Worm (Caenorhabditis elegans): ENCODE data around the gene tag-273.

The tag-273 gene

DNA sequence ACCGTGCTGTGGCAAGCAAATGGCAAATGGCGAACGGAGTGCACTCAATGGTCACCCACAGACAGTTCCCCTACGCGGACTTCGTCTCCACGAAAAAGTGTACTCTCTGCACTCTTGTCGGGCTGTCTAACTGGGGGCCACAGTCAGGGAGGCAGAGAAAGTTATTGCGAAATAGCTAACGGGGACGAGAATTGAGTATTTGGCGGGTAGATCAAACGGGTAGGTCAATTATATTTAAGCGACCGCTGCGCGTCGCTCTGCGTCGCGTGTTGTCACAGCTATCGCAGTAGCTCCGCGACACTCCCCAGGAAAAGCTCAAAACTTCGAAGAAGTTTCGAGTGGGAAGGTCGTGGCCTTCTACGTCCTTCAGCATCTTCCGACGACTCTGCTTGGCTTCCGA lies 27.4 kb upstream of the tag-273 start:
- TF ChIP-seq elt-1 (tag; optimal IDR thresholded peaks at IDR 0.05), result no peak
- no peak for TF ChIP-seq nhr-25 (tag; optimal IDR thresholded peaks at IDR 0.05)
- no peak for TF ChIP-seq sea-2 (GFP tag; optimal IDR thresholded peaks at IDR 0.05)
- no peak for TF ChIP-seq nhr-11 (tag; optimal IDR thresholded peaks at IDR 0.05)
- TF ChIP-seq aly-2 (tag; optimal IDR thresholded peaks at IDR 0.05), result no peak
- no peak for TF ChIP-seq nhr-77 (tag; optimal IDR thresholded peaks at IDR 0.05)
- no peak for TF ChIP-seq ceh-28 (tag; optimal IDR thresholded peaks at IDR 0.05)

DNA sequence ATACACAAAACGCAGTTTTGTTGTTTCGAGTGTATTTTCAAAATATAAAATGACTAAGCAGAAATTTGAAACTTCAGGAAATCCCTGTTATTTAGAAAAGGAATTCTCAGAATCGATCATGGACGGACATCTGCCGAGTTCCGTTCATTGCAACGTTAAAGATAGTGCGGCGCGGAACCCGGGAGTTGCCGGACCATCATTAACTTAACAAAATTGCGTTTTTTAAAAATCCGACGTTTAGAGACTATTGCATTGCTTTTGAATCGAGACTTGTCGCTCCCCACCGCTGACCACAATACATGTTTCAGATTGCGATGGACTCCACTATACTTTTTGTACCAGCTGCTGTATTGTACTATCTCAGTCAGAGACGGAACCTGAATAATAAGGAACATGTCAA lies 25.1 kb upstream of the tag-273 start:
- TF ChIP-seq nhr-237 (tag; optimal IDR thresholded peaks at IDR 0.05) (no peak), fkh-10 (GFP tag; optimal IDR thresholded peaks at IDR 0.05) (no peak)

DNA sequence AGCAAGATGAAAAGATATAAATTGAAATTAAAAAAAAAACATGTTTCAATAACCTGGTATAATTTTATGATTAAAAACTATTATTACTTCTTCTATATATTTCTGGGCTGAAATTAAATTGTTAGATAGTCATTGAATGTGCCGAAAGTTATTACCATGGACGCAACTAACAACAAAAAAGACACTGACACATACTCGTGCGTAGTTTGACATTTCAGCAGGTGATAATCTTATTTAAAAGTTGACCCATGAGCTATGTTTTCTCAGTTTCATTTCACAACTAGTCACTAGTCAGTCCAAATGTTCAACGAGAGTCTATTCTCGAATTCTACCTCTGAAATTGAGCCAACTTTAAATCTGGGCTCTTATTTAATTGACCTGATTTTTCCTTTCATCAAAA lies 23.8 kb upstream of the tag-273 start, which contains the start of gene T27E7.3:
T27E7.3 (plus strand) TSS at position 301 of the 400 bp plus-strand sequence.
- TF ChIP-seq nfya-1 (tag; optimal IDR thresholded peaks at IDR 0.05; ENCODE audit: insufficient read depth), result no peak
- no peak for TF ChIP-seq mml-1 (tag; optimal IDR thresholded peaks at IDR 0.05)
- no peak for TF ChIP-seq egl-27 (tag; optimal IDR thresholded peaks at IDR 0.05)
- TF ChIP-seq ztf-11 (tag; optimal IDR thresholded peaks at IDR 0.05), result no peak
- no peak for TF ChIP-seq nhr-23 (tag; optimal IDR thresholded peaks at IDR 0.05)
- no peak for TF ChIP-seq hmg-11 (tag; optimal IDR thresholded peaks at IDR 0.05)
- TF ChIP-seq nhr-12 (tag; optimal IDR thresholded peaks at IDR 0.05), result no peak

DNA sequence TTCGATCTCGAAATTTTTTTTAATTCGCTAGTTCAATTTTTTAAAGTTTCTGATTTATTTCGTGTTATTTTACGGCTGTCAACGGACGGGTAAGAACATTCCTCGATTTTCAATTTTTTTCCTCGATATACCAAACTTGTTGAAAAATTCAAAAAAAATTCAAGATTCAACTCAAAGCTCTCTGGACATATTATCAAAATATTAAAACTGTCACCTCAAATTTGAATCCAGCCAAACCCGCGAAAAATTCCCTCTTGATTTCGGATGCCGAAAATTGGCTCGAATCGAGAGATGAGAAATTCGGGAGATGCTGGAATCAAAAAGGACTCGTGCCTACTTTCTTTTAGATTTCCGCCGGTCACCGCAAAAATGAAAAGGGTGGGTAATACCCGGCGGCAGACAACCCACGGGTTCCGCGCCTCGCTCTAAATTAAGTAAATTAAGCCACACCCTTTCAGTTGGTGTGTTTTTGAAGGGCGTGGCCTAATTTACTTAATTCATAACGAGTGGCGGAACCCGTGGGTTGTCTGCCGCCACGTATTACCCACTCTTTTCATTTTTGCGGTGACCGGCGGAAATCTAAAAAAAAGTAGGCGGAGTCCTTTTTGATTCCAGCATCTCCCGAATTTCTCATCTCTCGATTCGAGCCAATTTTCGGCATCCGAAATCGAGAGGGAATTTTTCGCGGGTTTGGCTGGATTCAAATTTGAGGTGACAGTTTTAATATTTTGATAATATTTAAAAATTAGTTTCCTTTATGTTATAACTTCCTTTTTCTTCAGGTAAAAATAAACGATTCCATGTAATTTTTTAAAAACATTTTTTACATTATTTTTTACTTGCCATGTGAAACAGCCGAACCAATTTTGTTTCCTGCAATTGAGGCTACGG lies 20.6 kb upstream of the tag-273 start:
- peak; percentile 53 for TF ChIP-seq snpc-4 (tag; optimal IDR thresholded peaks at IDR 0.05)

DNA sequence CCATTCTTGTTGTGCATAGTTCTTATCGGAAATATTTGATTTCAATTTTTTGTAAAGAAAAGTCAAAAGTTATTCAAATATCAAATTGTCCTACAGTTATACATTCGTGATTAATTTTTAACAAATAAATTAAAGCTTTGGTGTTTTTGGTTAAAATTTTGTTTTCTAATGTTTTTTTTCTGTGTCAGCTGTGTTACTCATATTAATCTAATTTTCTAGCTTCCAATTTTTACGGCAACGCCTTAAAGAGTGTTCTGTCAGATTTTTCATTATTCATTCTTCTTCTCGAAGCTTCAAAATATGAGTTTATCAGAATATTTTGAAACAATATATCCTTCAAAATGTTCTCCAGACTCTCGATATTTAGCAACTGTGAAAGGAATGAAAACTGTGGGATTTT lies 18.6 kb upstream of the tag-273 start, which contains the start of gene srh-63:
srh-63 (plus strand) TSS at position 301 of the 400 bp plus-strand sequence.
- TF ChIP-seq ZK546.5 (tag; optimal IDR thresholded peaks at IDR 0.05) (no peak), mml-1 (tag; optimal IDR thresholded peaks at IDR 0.05) (no peak), ceh-16 (tag; optimal IDR thresholded peaks at IDR 0.05) (no peak), elt-2 (tag; optimal IDR thresholded peaks at IDR 0.05) (no peak), egl-5 (tag; optimal IDR thresholded peaks at IDR 0.05) (no peak), sea-2 (GFP tag; optimal IDR thresholded peaks at IDR 0.05) (no peak), lin-39 (tag; optimal IDR thresholded peaks at IDR 0.05) (no peak), zag-1 (tag; optimal IDR thresholded peaks at IDR 0.05) (no peak), fos-1 (tag; optimal IDR thresholded peaks at IDR 0.05) (no peak), nhr-67 (tag; optimal IDR thresholded peaks at IDR 0.05) (no peak), ceh-28 (tag; optimal IDR thresholded peaks at IDR 0.05) (no peak)

DNA sequence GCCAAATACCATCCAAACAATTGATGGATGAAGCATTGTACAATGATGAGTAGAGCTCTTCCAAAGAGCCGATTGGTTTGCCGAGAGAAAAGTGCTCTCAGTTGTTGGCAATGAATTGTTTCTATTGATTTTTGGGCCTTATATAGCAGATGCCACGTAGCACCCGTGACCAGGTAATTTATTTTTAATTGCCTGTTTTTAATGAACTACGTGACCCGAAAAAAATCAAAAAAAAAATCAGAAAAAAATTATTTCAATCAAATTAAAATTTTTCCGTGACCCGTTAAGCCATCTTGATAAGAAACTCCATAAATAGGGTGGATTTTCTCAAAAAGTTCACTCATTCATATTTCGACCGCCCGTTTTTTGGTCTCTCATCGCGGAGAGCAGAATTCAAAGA lies 14.5 kb upstream of the tag-273 start, which contains the start of the genes Y57G11A.2 and T27E7.1:
Y57G11A.2 (minus strand) TSS at position 101 of the 400 bp plus-strand sequence.
T27E7.1 (plus strand) TSS at position 337 of the 400 bp plus-strand sequence.
- TF ChIP-seq nhr-76 (tag; optimal IDR thresholded peaks at IDR 0.05), result no peak
- no peak for TF ChIP-seq ceh-82 (tag; optimal IDR thresholded peaks at IDR 0.05)
- TF ChIP-seq nhr-23 (tag; optimal IDR thresholded peaks at IDR 0.05), result no peak
- no peak for TF ChIP-seq lin-15B (tag; optimal IDR thresholded peaks at IDR 0.05)

DNA sequence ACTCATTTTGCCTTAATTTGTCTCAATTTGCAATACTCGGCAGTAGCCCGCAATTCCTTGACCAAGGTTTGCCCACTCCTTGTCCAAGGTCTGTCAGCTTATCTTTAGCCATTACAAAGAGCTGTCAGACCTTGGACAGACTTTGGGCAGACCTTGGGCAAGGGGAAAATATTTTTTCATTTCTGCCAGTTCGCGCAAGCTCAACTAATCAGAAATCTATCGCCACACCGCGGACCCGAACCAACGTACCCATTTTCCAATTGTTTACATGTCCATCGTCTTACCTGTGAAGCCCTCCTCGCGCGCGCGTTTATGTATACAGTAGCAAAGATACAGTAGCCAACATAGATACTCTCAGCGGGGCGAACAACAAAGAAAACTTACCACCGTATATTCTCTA lies 10.2 kb upstream of the tag-273 start:
- no peak for TF ChIP-seq elt-1 (tag; optimal IDR thresholded peaks at IDR 0.05)
- TF ChIP-seq ceh-82 (tag; optimal IDR thresholded peaks at IDR 0.05), result no peak
- no peak for TF ChIP-seq skn-1 (tag; optimal IDR thresholded peaks at IDR 0.05)
- no peak for TF ChIP-seq nhr-25 (tag; optimal IDR thresholded peaks at IDR 0.05)
- TF ChIP-seq aly-2 (tag; optimal IDR thresholded peaks at IDR 0.05), result no peak
- no peak for TF ChIP-seq lsy-12 (tag; optimal IDR thresholded peaks at IDR 0.05)
- no peak for TF ChIP-seq egl-27 (tag; optimal IDR thresholded peaks at IDR 0.05)
- TF ChIP-seq nhr-28 (tag; optimal IDR thresholded peaks at IDR 0.05), result no peak
- no peak for TF ChIP-seq pha-4 (tag; optimal IDR thresholded peaks at IDR 0.05)
- TF ChIP-seq lin-15B (tag; optimal IDR thresholded peaks at IDR 0.05), result no peak
- TF ChIP-seq ZK546.5 (tag; optimal IDR thresholded peaks at IDR 0.05), result no peak
- no peak for TF ChIP-seq daf-12 (tag; optimal IDR thresholded peaks at IDR 0.05)
- no peak for TF ChIP-seq hmg-11 (tag; optimal IDR thresholded peaks at IDR 0.05)
- no peak for TF ChIP-seq unc-62 (GFP tag; optimal IDR thresholded peaks at IDR 0.05)
- no peak for TF ChIP-seq tbx-2 (tag; optimal IDR thresholded peaks at IDR 0.05)
- no peak for TF ChIP-seq pqm-1 (tag; optimal IDR thresholded peaks at IDR 0.05)
- no peak for TF ChIP-seq lin-39 (tag; optimal IDR thresholded peaks at IDR 0.05)

Data from whole organism, L3 larva.